Fruit fly (Drosophila melanogaster): Measurements from ENCODE around the gene CG42813.
A peak's percentile ranks its signal among the peaks of the same experiment; 100 is the strongest.

Gene CG42813

DNA sequence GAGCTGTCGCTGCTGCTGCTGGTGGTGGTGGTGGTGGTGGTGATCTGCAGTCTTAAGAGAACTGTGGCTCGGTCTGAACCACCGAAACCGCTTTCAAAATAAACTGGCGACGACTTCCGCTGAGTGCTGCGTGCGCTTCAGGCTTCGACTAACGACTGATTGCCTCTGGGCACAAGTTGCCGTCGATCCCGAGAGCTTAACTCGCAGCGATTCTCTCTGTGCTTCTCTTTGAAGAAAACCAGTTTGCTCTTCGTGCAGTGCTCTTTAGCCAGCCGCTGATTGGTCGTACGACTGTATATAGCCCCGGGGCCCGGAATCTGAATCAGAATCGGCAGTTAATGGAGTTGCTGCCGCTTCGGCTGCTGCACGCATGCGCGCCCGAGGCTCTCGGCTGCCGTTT, 34.3 kb downstream of the CG42813 start, which contains the start of gene Ser (continued):
- no peak for TF ChIP-seq crp (GFP tag; optimal IDR thresholded peaks at IDR 0.05)
- 0 out of 3 replicates have a peak, but pooled peaks have one; percentile 4 for TF ChIP-seq CG6791 (GFP tag; IDR thresholded peaks at IDR 0.05; ENCODE audit: partially characterized antibody)
- TF ChIP-seq CG7745 (tag; optimal IDR thresholded peaks at IDR 0.05), result no peak
- TF ChIP-seq CG10654 (GFP tag; optimal IDR thresholded peaks at IDR 0.05), result no peak
- no peak for TF ChIP-seq zen (tag; optimal IDR thresholded peaks at IDR 0.05)
- peak; percentile 88 for TF ChIP-seq Deaf1 (tag; optimal IDR thresholded peaks at IDR 0.05)
- no peak for TF ChIP-seq CG31365 (tag; optimal IDR thresholded peaks at IDR 0.05)
- TF ChIP-seq ash1 (GFP tag; optimal IDR thresholded peaks at IDR 0.05), result no peak
- TF ChIP-seq ftz-f1 (GFP tag; optimal IDR thresholded peaks at IDR 0.05), result no peak
- TF ChIP-seq Jarid2 (GFP tag; optimal IDR thresholded peaks at IDR 0.05), result peak; percentile 86
- no peak for TF ChIP-seq phol (tag; optimal IDR thresholded peaks at IDR 0.05)
- no peak for TF ChIP-seq sima (GFP tag; optimal IDR thresholded peaks at IDR 0.05)
- TF ChIP-seq CG34224 (GFP tag; IDR thresholded peaks at IDR 0.05; ENCODE audit: partially characterized antibody), result peak; percentile 27; the same call in 1 of the 3 replicates
- peak; percentile 30; the same call in 1 of the 2 replicates for TF ChIP-seq CG13287 (GFP tag; IDR thresholded peaks at IDR 0.05; ENCODE audit: partially characterized antibody)
- no peak for TF ChIP-seq CG1792 (GFP tag; optimal IDR thresholded peaks at IDR 0.05)
- no peak for TF ChIP-seq tio (GFP tag; optimal IDR thresholded peaks at IDR 0.05)
- TF ChIP-seq CG12744 (GFP tag; optimal IDR thresholded peaks at IDR 0.05), result no peak
- TF ChIP-seq CG3838 (GFP tag; optimal IDR thresholded peaks at IDR 0.05), result no peak
- TF ChIP-seq sna (GFP tag; IDR thresholded peaks at IDR 0.05; ENCODE audit: partially characterized antibody), result peak; percentile 58; the same call in 1 of the 2 replicates
- TF ChIP-seq Nf-YB (GFP tag; optimal IDR thresholded peaks at IDR 0.05), result peak; percentile 94
- no peak for TF ChIP-seq dan (GFP tag; IDR thresholded peaks at IDR 0.05)
- TF ChIP-seq hkb (optimal IDR thresholded peaks at IDR 0.05), result no peak
- TF ChIP-seq hkb (GFP tag; IDR thresholded peaks at IDR 0.05), result 0 out of 2 replicates have a peak, but pooled peaks have one; percentile 17
- no peak for TF ChIP-seq Sry-β (GFP tag; optimal IDR thresholded peaks at IDR 0.05)
- no peak for TF ChIP-seq CG17385 (GFP tag; optimal IDR thresholded peaks at IDR 0.05)
- no peak for TF ChIP-seq corto (GFP tag; optimal IDR thresholded peaks at IDR 0.05)
- no peak for TF ChIP-seq nau (GFP tag; optimal IDR thresholded peaks at IDR 0.05)
- no peak for TF ChIP-seq CG4820 (GFP tag; optimal IDR thresholded peaks at IDR 0.05)
- TF ChIP-seq Bteb2 (GFP tag; optimal IDR thresholded peaks at IDR 0.05), result no peak
- TF ChIP-seq abd-A (tag; optimal IDR thresholded peaks at IDR 0.05), result peak; percentile 9
- TF ChIP-seq Med (GFP tag), result peak; percentile 22
- no peak for TF ChIP-seq CG11504 (tag; optimal IDR thresholded peaks at IDR 0.05)
- no peak for TF ChIP-seq Hmr (GFP tag; optimal IDR thresholded peaks at IDR 0.05)
- TF ChIP-seq vvl (GFP tag; IDR thresholded peaks at IDR 0.05), result 0 out of 2 replicates have a peak, but pooled peaks have one; percentile 29
- TF ChIP-seq trem (tag; optimal IDR thresholded peaks at IDR 0.05), result no peak
- no peak for TF ChIP-seq CG17328 (GFP tag; IDR thresholded peaks at IDR 0.05)
- no peak for TF ChIP-seq CG6765 (GFP tag; optimal IDR thresholded peaks at IDR 0.05)
- TF ChIP-seq Hr39 (optimal IDR thresholded peaks at IDR 0.05), result no peak

- TF ChIP-seq CG15479 (GFP tag; optimal IDR thresholded peaks at IDR 0.05) (no peak), Sin3A (optimal IDR thresholded peaks at IDR 0.05) (no peak), Drgx (GFP tag; IDR thresholded peaks at IDR 0.05) (peak; percentile 50; the same call in 1 of the 2 replicates)
These were observed 35.3 kb downstream of the CG42813 start for dm6 chr3R:27193079-27193478.
